Worm (Caenorhabditis elegans): ENCODE data around the gene C29E4.10.
"Not testable (repeated sequence)": the region's sequence is repeated elsewhere in the genome, so short reads cannot be mapped to it uniquely, and the experiment has no call there.

Gene C29E4.10

ce11 chrIII:7953688-7954313 is 16.2 kb downstream of the C29E4.10 start (continued):
- peak; percentile 64; the same call in 1 of the 2 replicates for TF ChIP-seq pha-4 (GFP tag; IDR thresholded peaks at IDR 0.05)
- not testable (repeated sequence) for TF ChIP-seq pha-4 (tag; optimal IDR thresholded peaks at IDR 0.05)
- TF ChIP-seq vab-7 (GFP tag; IDR thresholded peaks at IDR 0.05), result peak; percentile 69
- TF ChIP-seq madf-5 (GFP tag; IDR thresholded peaks at IDR 0.05), result peak in 1 of 2 experiments; percentile 68; a peak in 2 of 4 replicates
- 0 out of 2 replicates have a peak, but pooled peaks have one; percentile 55 for TF ChIP-seq saeg-2 (GFP tag; IDR thresholded peaks at IDR 0.05)
- TF ChIP-seq lim-7 (GFP tag; IDR thresholded peaks at IDR 0.05), result peak; percentile 79
- TF ChIP-seq Y105C5A.15 (GFP tag; IDR thresholded peaks at IDR 0.05), result 0 out of 2 replicates have a peak, but pooled peaks have one; percentile 66
- TF ChIP-seq ceh-20 (GFP tag; IDR thresholded peaks at IDR 0.05), result 0 out of 2 replicates have a peak, but pooled peaks have one; percentile 19
- TF ChIP-seq mdt-29 (GFP tag; IDR thresholded peaks at IDR 0.05), result peak; percentile 51; the same call in 1 of the 2 replicates
- TF ChIP-seq egl-43 (GFP tag; IDR thresholded peaks at IDR 0.05), result peak; percentile 77

- TF ChIP-seq zfp-3 (GFP tag; conservative IDR thresholded peaks at IDR 0.05) (no peak), mxl-2 (GFP tag; conservative IDR thresholded peaks at IDR 0.05) (no peak), nhr-77 (tag; optimal IDR thresholded peaks at IDR 0.05) (no peak), lin-39 (tag; optimal IDR thresholded peaks at IDR 0.05) (no peak), spr-3 (GFP tag; optimal IDR thresholded peaks at IDR 0.05) (no peak), unc-130 (GFP tag; optimal IDR thresholded peaks at IDR 0.05) (no peak), ctbp-1 (GFP tag; IDR thresholded peaks at IDR 0.05) (no peak), vab-7 (GFP tag; IDR thresholded peaks at IDR 0.05) (no peak), tra-1 (GFP tag; IDR thresholded peaks at IDR 0.05) (no peak), rbr-2 (tag; optimal IDR thresholded peaks at IDR 0.05) (no peak), madf-5 (GFP tag; IDR thresholded peaks at IDR 0.05) (no peak), lin-29 (GFP tag; IDR thresholded peaks at IDR 0.05) (no peak), nhr-111 (GFP tag; optimal IDR thresholded peaks at IDR 0.05) (no peak), nhr-102 (tag; optimal IDR thresholded peaks at IDR 0.05) (no peak)
These were observed 19.3 kb downstream of the C29E4.10 start, which contains the start of gene C29E4.9 for ce11 chrIII:7956965-7957364. TSS of gene C29E4.9 (minus strand) at chrIII:7957065.

- no peak for TF ChIP-seq dmd-6 (GFP tag; IDR thresholded peaks at IDR 0.05)
- TF ChIP-seq hlh-30 (tag; optimal IDR thresholded peaks at IDR 0.05; ENCODE audit: insufficient read depth), result peak; percentile 5
- TF ChIP-seq lsy-2 (tag; optimal IDR thresholded peaks at IDR 0.05), result peak in 1 of 2 experiments; percentile 41
- peak; percentile 15 for TF ChIP-seq dve-1 (tag; optimal IDR thresholded peaks at IDR 0.05; ENCODE audit: insufficient read depth)
These were observed 20.4 kb downstream of the C29E4.10 start, which contains the start of gene C29E4.11 for ce11 chrIII:7958085-7958484. TSS of gene C29E4.11 (minus strand) at chrIII:7958114.

- TF ChIP-seq lin-1 (GFP tag; IDR thresholded peaks at IDR 0.05) (0 out of 2 replicates have a peak, but pooled peaks have one; percentile 44), lin-38 (GFP tag; IDR thresholded peaks at IDR 0.05) (peak; percentile 54), arid-1 (GFP tag; conservative IDR thresholded peaks at IDR 0.05) (peak; percentile 24; the same call in 1 of the 2 replicates)
These were observed 21.4 kb downstream of the C29E4.10 start, which contains the start of gene F54H12.10 for ce11 chrIII:7958922-7959609. TSS of gene F54H12.10 (minus strand) at chrIII:7958972.

- TF ChIP-seq F49E8.2 (tag; optimal IDR thresholded peaks at IDR 0.05; ENCODE audit: borderline replicate concordance); hif-1 (tag; optimal IDR thresholded peaks at IDR 0.05); dmd-9 (GFP tag; IDR thresholded peaks at IDR 0.05): not testable (repeated sequence)
These were observed 25.0 kb downstream of the C29E4.10 start, which contains the start of gene F54H12.4 for ce11 chrIII:7962641-7963040. TSS of gene F54H12.4 (minus strand) at chrIII:7962741.

Measured in whole organism, L4 larva.